Worm (Caenorhabditis elegans): Measurements from ENCODE around the gene fbxa-73.

Gene fbxa-73

ce11 chrIII:2253027-2253499, at the start of gene fbxa-73:
Gene fbxa-73 (plus strand): TSS chrIII:2253449.
- no peak for TF ChIP-seq flt-1 (GFP tag; IDR thresholded peaks at IDR 0.05)
- TF ChIP-seq sea-1 (GFP tag; conservative IDR thresholded peaks at IDR 0.05) = no peak
- TF ChIP-seq scrt-1 (GFP tag; IDR thresholded peaks at IDR 0.05) = no peak
- no peak for TF ChIP-seq ceh-13 (GFP tag; optimal IDR thresholded peaks at IDR 0.05)
- TF ChIP-seq hmg-4 (GFP tag; optimal IDR thresholded peaks at IDR 0.05) = no peak
- TF ChIP-seq tbx-37 (GFP tag; conservative IDR thresholded peaks at IDR 0.05) = no peak
- no peak for TF ChIP-seq B0310.2 (tag; optimal IDR thresholded peaks at IDR 0.05)
- TF ChIP-seq ets-7 (tag; optimal IDR thresholded peaks at IDR 0.05) = no peak
- no peak for TF ChIP-seq ceh-36 (tag; optimal IDR thresholded peaks at IDR 0.05)
- no peak for TF ChIP-seq hnd-1 (tag; optimal IDR thresholded peaks at IDR 0.05)
- no peak for TF ChIP-seq pes-1 (GFP tag; IDR thresholded peaks at IDR 0.05)
- no peak for TF ChIP-seq tra-4 (tag; optimal IDR thresholded peaks at IDR 0.05)
- no peak for TF ChIP-seq hmbx-1 (tag; optimal IDR thresholded peaks at IDR 0.05)
- no peak for TF ChIP-seq aly-1 (tag; optimal IDR thresholded peaks at IDR 0.05)
- no peak for TF ChIP-seq ama-1 (optimal IDR thresholded peaks at IDR 0.05)
- TF ChIP-seq F13C5.2 (tag; optimal IDR thresholded peaks at IDR 0.05) = no peak
- no peak for TF ChIP-seq tbx-11 (GFP tag; IDR thresholded peaks at IDR 0.05)

- TF ChIP-seq ama-1 (optimal IDR thresholded peaks at IDR 0.05) (no peak), F13C5.2 (tag; optimal IDR thresholded peaks at IDR 0.05) (no peak), aly-1 (tag; optimal IDR thresholded peaks at IDR 0.05) (no peak), scrt-1 (GFP tag; IDR thresholded peaks at IDR 0.05) (no peak), tbx-37 (GFP tag; conservative IDR thresholded peaks at IDR 0.05) (no peak), flt-1 (GFP tag; IDR thresholded peaks at IDR 0.05) (no peak), tbx-11 (GFP tag; IDR thresholded peaks at IDR 0.05) (no peak), pes-1 (GFP tag; IDR thresholded peaks at IDR 0.05) (no peak), hmg-4 (GFP tag; optimal IDR thresholded peaks at IDR 0.05) (no peak), B0310.2 (tag; optimal IDR thresholded peaks at IDR 0.05) (no peak), ets-7 (tag; optimal IDR thresholded peaks at IDR 0.05) (no peak), ceh-13 (GFP tag; optimal IDR thresholded peaks at IDR 0.05) (no peak), hmbx-1 (tag; optimal IDR thresholded peaks at IDR 0.05) (no peak), ceh-36 (tag; optimal IDR thresholded peaks at IDR 0.05) (no peak), sea-1 (GFP tag; conservative IDR thresholded peaks at IDR 0.05) (no peak), hnd-1 (tag; optimal IDR thresholded peaks at IDR 0.05) (no peak), tra-4 (tag; optimal IDR thresholded peaks at IDR 0.05) (no peak)
Measured at ce11 chrIII:2205155-2205554, 48.1 kb upstream of the fbxa-73 start.

ce11 chrIII:2207864-2208263, 45.4 kb upstream of the fbxa-73 start, which contains the start of gene C39B5.5:
Gene C39B5.5 (plus strand): TSS chrIII:2208164.
- TF ChIP-seq hmbx-1 (tag; optimal IDR thresholded peaks at IDR 0.05) = no peak
- no peak for TF ChIP-seq hmg-4 (GFP tag; optimal IDR thresholded peaks at IDR 0.05)
- no peak for TF ChIP-seq B0310.2 (tag; optimal IDR thresholded peaks at IDR 0.05)
- TF ChIP-seq flt-1 (GFP tag; IDR thresholded peaks at IDR 0.05) = no peak
- TF ChIP-seq tra-4 (tag; optimal IDR thresholded peaks at IDR 0.05) = no peak
- TF ChIP-seq aly-1 (tag; optimal IDR thresholded peaks at IDR 0.05) = no peak
- no peak for TF ChIP-seq sea-1 (GFP tag; conservative IDR thresholded peaks at IDR 0.05)
- TF ChIP-seq tbx-11 (GFP tag; IDR thresholded peaks at IDR 0.05) = no peak
- TF ChIP-seq hnd-1 (tag; optimal IDR thresholded peaks at IDR 0.05) = no peak
- TF ChIP-seq scrt-1 (GFP tag; IDR thresholded peaks at IDR 0.05) = no peak
- no peak for TF ChIP-seq tbx-37 (GFP tag; conservative IDR thresholded peaks at IDR 0.05)
- TF ChIP-seq ceh-36 (tag; optimal IDR thresholded peaks at IDR 0.05) = no peak
- TF ChIP-seq ceh-13 (GFP tag; optimal IDR thresholded peaks at IDR 0.05) = no peak
- no peak for TF ChIP-seq F13C5.2 (tag; optimal IDR thresholded peaks at IDR 0.05)
- no peak for TF ChIP-seq pes-1 (GFP tag; IDR thresholded peaks at IDR 0.05)
- TF ChIP-seq ets-7 (tag; optimal IDR thresholded peaks at IDR 0.05) = no peak
- no peak for TF ChIP-seq ama-1 (optimal IDR thresholded peaks at IDR 0.05)

ce11 chrIII:2210601-2211000, 42.6 kb upstream of the fbxa-73 start:
- TF ChIP-seq scrt-1 (GFP tag; IDR thresholded peaks at IDR 0.05) (no peak), hmg-4 (GFP tag; optimal IDR thresholded peaks at IDR 0.05) (no peak), ama-1 (optimal IDR thresholded peaks at IDR 0.05) (no peak), tbx-37 (GFP tag; conservative IDR thresholded peaks at IDR 0.05) (no peak), flt-1 (GFP tag; IDR thresholded peaks at IDR 0.05) (no peak), hmbx-1 (tag; optimal IDR thresholded peaks at IDR 0.05) (no peak), ceh-36 (tag; optimal IDR thresholded peaks at IDR 0.05) (no peak), B0310.2 (tag; optimal IDR thresholded peaks at IDR 0.05) (no peak), ets-7 (tag; optimal IDR thresholded peaks at IDR 0.05) (no peak), F13C5.2 (tag; optimal IDR thresholded peaks at IDR 0.05) (no peak), hnd-1 (tag; optimal IDR thresholded peaks at IDR 0.05) (no peak), aly-1 (tag; optimal IDR thresholded peaks at IDR 0.05) (no peak), tbx-11 (GFP tag; IDR thresholded peaks at IDR 0.05) (no peak), sea-1 (GFP tag; conservative IDR thresholded peaks at IDR 0.05) (no peak), tra-4 (tag; optimal IDR thresholded peaks at IDR 0.05) (no peak), ceh-13 (GFP tag; optimal IDR thresholded peaks at IDR 0.05) (no peak), pes-1 (GFP tag; IDR thresholded peaks at IDR 0.05) (no peak)

ce11 chrIII:2211120-2211519, 42.1 kb upstream of the fbxa-73 start, which contains the start of gene C39B5.14:
Gene C39B5.14 (plus strand): TSS chrIII:2211420.
- TF ChIP-seq sea-1 (GFP tag; conservative IDR thresholded peaks at IDR 0.05) = no peak
- TF ChIP-seq ets-7 (tag; optimal IDR thresholded peaks at IDR 0.05) = no peak
- no peak for TF ChIP-seq tra-4 (tag; optimal IDR thresholded peaks at IDR 0.05)
- no peak for TF ChIP-seq pes-1 (GFP tag; IDR thresholded peaks at IDR 0.05)
- no peak for TF ChIP-seq scrt-1 (GFP tag; IDR thresholded peaks at IDR 0.05)
- no peak for TF ChIP-seq tbx-11 (GFP tag; IDR thresholded peaks at IDR 0.05)
- no peak for TF ChIP-seq B0310.2 (tag; optimal IDR thresholded peaks at IDR 0.05)
- TF ChIP-seq hnd-1 (tag; optimal IDR thresholded peaks at IDR 0.05) = no peak
- TF ChIP-seq ceh-13 (GFP tag; optimal IDR thresholded peaks at IDR 0.05) = no peak
- TF ChIP-seq aly-1 (tag; optimal IDR thresholded peaks at IDR 0.05) = no peak
- no peak for TF ChIP-seq tbx-37 (GFP tag; conservative IDR thresholded peaks at IDR 0.05)
- no peak for TF ChIP-seq hmg-4 (GFP tag; optimal IDR thresholded peaks at IDR 0.05)
- TF ChIP-seq hmbx-1 (tag; optimal IDR thresholded peaks at IDR 0.05) = no peak
- no peak for TF ChIP-seq ama-1 (optimal IDR thresholded peaks at IDR 0.05)
- no peak for TF ChIP-seq flt-1 (GFP tag; IDR thresholded peaks at IDR 0.05)
- no peak for TF ChIP-seq F13C5.2 (tag; optimal IDR thresholded peaks at IDR 0.05)

ce11 chrIII:2212343-2212742, 40.9 kb upstream of the fbxa-73 start:
- no peak for TF ChIP-seq ceh-13 (GFP tag; optimal IDR thresholded peaks at IDR 0.05)
- TF ChIP-seq F13C5.2 (tag; optimal IDR thresholded peaks at IDR 0.05) = no peak
- no peak for TF ChIP-seq tbx-11 (GFP tag; IDR thresholded peaks at IDR 0.05)
- no peak for TF ChIP-seq pes-1 (GFP tag; IDR thresholded peaks at IDR 0.05)
- TF ChIP-seq B0310.2 (tag; optimal IDR thresholded peaks at IDR 0.05) = no peak
- TF ChIP-seq ets-7 (tag; optimal IDR thresholded peaks at IDR 0.05) = no peak
- no peak for TF ChIP-seq ama-1 (optimal IDR thresholded peaks at IDR 0.05)
- no peak for TF ChIP-seq ceh-36 (tag; optimal IDR thresholded peaks at IDR 0.05)
- TF ChIP-seq flt-1 (GFP tag; IDR thresholded peaks at IDR 0.05) = no peak
- no peak for TF ChIP-seq hmbx-1 (tag; optimal IDR thresholded peaks at IDR 0.05)
- no peak for TF ChIP-seq hnd-1 (tag; optimal IDR thresholded peaks at IDR 0.05)
- TF ChIP-seq sea-1 (GFP tag; conservative IDR thresholded peaks at IDR 0.05) = no peak
- TF ChIP-seq hmg-4 (GFP tag; optimal IDR thresholded peaks at IDR 0.05) = no peak
- TF ChIP-seq scrt-1 (GFP tag; IDR thresholded peaks at IDR 0.05) = no peak
- no peak for TF ChIP-seq tbx-37 (GFP tag; conservative IDR thresholded peaks at IDR 0.05)
- no peak for TF ChIP-seq aly-1 (tag; optimal IDR thresholded peaks at IDR 0.05)
- TF ChIP-seq tra-4 (tag; optimal IDR thresholded peaks at IDR 0.05) = no peak
